Worm (Caenorhabditis elegans) whole organism, dauer: ENCODE results near the gene sel-10.

Source experiments
- unc-62 ChIP-seq: sonication (generic microtip); optimal IDR thresholded peaks from 2 replicates; lab custom pipeline; 2017; ENCODE audit warnings: missing biosample characterization, missing genetic modification reagents, missing genetic modification characterization

The sel-10 gene

ce11 chrV:13818824-13819408 lies at the start of gene sel-10:
Gene sel-10 (plus strand): TSS chrV:13819361.
- TF ChIP-seq unc-62 (GFP tag; lab: Kevin White, UChicago): no peak

- no peak for TF ChIP-seq unc-62 (GFP tag; lab: Kevin White, UChicago)
Measured at ce11 chrV:13771209-13771608, 48.0 kb upstream of the sel-10 start, which contains the start of gene F20G2.5. Gene F20G2.5 (plus strand): TSS chrV:13771509.

ce11 chrV:13775529-13775928 lies 43.6 kb upstream of the sel-10 start, which contains the start of gene F53C11.1:
Gene F53C11.1 (plus strand): TSS chrV:13775796.
- no peak for TF ChIP-seq unc-62 (GFP tag; lab: Kevin White, UChicago)

- no peak for TF ChIP-seq unc-62 (GFP tag; lab: Kevin White, UChicago)
Measured at ce11 chrV:13777857-13778256, 41.3 kb upstream of the sel-10 start, which contains the start of gene F53C11.9. Gene F53C11.9 (plus strand): TSS chrV:13778015.

ce11 chrV:13780902-13781301 lies 38.3 kb upstream of the sel-10 start:
- no peak for TF ChIP-seq unc-62 (GFP tag; lab: Kevin White, UChicago)

ce11 chrV:13782190-13782589 lies 37.0 kb upstream of the sel-10 start, which contains the start of gene decr-1.1:
Gene decr-1.1 (plus strand): TSS chrV:13782399.
- no peak for TF ChIP-seq unc-62 (GFP tag; lab: Kevin White, UChicago)

- TF ChIP-seq unc-62 (GFP tag; lab: Kevin White, UChicago): no peak
Measured at ce11 chrV:13785767-13786166, 33.4 kb upstream of the sel-10 start.

- TF ChIP-seq unc-62 (GFP tag; lab: Kevin White, UChicago): no peak
Measured at ce11 chrV:13787225-13787898, 31.8 kb upstream of the sel-10 start, which contains the start of the genes F53C11.4 and F53C11.5. Gene F53C11.4 (minus strand): TSS chrV:13787352. Gene F53C11.5 (plus strand): TSS chrV:13787549.

- no peak for TF ChIP-seq unc-62 (GFP tag; lab: Kevin White, UChicago)
Measured at ce11 chrV:13787948-13788681, 31.0 kb upstream of the sel-10 start.

ce11 chrV:13789362-13789761 lies 29.8 kb upstream of the sel-10 start:
- no peak for TF ChIP-seq unc-62 (GFP tag; lab: Kevin White, UChicago)

ce11 chrV:13790117-13790516 lies 29.0 kb upstream of the sel-10 start:
- no peak for TF ChIP-seq unc-62 (GFP tag; lab: Kevin White, UChicago)

ce11 chrV:13790557-13790956 lies 28.6 kb upstream of the sel-10 start:
- no peak for TF ChIP-seq unc-62 (GFP tag; lab: Kevin White, UChicago)

ce11 chrV:13794046-13794445 lies 25.1 kb upstream of the sel-10 start:
- no peak for TF ChIP-seq unc-62 (GFP tag; lab: Kevin White, UChicago)

ce11 chrV:13796246-13796776 lies 22.9 kb upstream of the sel-10 start, which contains the start of gene twk-32:
Gene twk-32 (plus strand): TSS chrV:13796641.
- no peak for TF ChIP-seq unc-62 (GFP tag; lab: Kevin White, UChicago)

ce11 chrV:13799190-13799589 lies 20.0 kb upstream of the sel-10 start:
- TF ChIP-seq unc-62 (GFP tag; lab: Kevin White, UChicago): no peak

- TF ChIP-seq unc-62 (GFP tag; lab: Kevin White, UChicago): no peak
Measured at ce11 chrV:13803902-13804301, 15.3 kb upstream of the sel-10 start, which contains the start of gene swan-2. Gene swan-2 (minus strand): TSS chrV:13804281.
